Worm (Caenorhabditis elegans): ENCODE results near the gene ceh-93.

ceh-93 gene

ce11 chrX:388728-389127 lies at the start of gene ceh-93:
Gene ceh-93, minus strand, starts transcription at chrX:388797.
- TF ChIP-seq unc-62 (GFP tag; optimal IDR thresholded peaks at IDR 0.05) = no peak

ce11 chrX:438396-438795 lies 49.8 kb upstream of the ceh-93 start:
- no peak for TF ChIP-seq unc-62 (GFP tag; optimal IDR thresholded peaks at IDR 0.05)

- TF ChIP-seq unc-62 (GFP tag; optimal IDR thresholded peaks at IDR 0.05) = no peak
Observed at ce11 chrX:433747-434146, 45.1 kb upstream of the ceh-93 start, which contains the start of gene dve-1. Gene dve-1, minus strand, starts transcription at chrX:433812.

DNA sequence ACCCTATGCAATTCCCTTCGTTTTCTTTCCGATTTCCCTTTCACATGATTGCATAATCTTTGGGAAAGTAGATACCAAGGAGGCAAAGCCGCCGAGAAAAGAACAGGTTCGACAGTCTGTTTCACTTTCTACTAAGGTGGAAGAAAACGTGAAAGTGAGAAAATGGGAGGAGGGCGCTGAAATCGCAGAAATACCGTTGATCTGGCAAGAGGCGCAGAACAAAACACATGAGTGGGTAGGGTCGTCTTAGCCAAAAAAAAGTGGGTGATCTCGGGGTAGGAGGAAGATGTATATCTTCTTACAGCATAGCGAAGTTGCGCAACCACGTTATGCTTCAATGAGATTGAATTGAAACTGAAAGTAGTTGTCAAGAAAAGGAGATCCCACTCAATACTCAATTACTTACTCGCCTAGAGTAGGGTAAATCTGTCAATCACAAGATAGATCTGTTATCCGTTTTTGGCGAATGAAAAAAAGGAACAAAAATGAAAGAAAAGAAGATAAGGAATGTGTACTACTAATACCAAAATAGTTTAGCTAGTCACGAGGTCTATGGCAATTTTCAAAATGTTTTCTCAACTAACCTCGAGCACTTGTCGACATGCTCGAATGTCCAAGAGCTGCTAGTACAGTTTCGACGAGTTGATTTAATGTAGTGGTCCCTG lies 44.6 kb upstream of the ceh-93 start:
- TF ChIP-seq unc-62 (GFP tag; optimal IDR thresholded peaks at IDR 0.05) = no peak

DNA sequence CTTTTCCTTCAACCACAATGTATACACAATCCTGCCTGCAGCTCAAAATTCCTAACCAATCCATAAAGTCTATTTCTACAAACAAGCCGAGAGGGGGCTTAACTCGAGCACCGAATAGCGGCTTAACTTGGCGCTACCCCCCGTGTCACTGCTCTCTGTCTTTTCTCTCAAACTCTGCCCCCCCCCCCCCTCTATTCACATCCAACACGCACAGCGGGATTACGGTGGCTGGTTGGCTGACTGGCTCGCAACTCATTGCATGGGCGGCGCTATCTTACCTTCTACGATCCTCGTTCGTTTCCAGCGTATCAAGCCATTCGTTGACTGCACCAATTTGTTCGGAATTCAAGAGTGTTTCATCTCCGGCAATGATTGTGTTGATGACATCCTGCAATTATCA lies 43.0 kb upstream of the ceh-93 start:
- TF ChIP-seq unc-62 (GFP tag; optimal IDR thresholded peaks at IDR 0.05) = no peak

DNA sequence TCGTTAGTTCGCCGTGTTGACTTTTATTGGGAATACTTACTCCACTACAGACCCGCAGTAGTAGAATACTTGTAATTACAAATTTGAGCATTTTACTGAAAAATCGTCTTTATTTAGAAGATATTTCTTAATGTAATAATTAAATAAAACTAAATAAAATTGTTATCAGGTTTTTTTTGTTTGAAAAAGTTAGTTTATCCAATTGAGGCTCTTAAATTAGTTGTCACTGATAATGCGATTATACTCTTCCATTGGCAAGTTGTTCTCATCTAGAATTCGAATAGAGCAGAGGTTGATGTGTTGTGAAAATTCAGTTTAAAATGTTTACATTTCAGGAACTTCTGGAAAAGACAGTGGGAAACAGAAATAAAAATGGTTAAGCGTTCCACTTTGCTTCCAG lies 36.9 kb upstream of the ceh-93 start, which contains the start of gene ZK1193.2:
ZK1193.2 (minus strand) TSS at position 101 of the 400 bp plus-strand sequence.
- TF ChIP-seq unc-62 (GFP tag; optimal IDR thresholded peaks at IDR 0.05) = no peak

ce11 chrX:423757-424156 lies 35.2 kb upstream of the ceh-93 start:
- no peak for TF ChIP-seq unc-62 (GFP tag; optimal IDR thresholded peaks at IDR 0.05)

- no peak for TF ChIP-seq unc-62 (GFP tag; optimal IDR thresholded peaks at IDR 0.05)
Observed at ce11 chrX:421785-422657, 33.4 kb upstream of the ceh-93 start.

DNA sequence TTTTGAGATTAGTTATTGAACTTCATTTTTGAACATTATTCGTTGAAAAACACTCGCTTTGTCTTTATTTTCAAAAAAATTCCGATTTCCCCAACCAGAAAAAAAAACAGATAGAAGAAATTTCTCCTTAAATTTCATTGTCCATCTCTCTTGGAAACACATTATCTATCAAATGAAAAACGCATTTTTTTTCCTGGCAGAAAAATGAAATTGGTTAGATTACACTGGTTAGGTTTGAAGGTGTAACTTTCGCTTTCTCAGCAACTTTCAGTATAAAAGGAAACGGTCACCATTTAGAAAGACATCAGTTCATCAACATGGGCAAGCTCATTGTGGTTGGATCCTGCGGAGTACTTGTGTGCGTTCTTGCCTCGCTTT lies 32.8 kb upstream of the ceh-93 start, which contains the start of gene col-19:
col-19 (plus strand) TSS at position 301 of the 378 bp plus-strand sequence.
- no peak for TF ChIP-seq unc-62 (GFP tag; optimal IDR thresholded peaks at IDR 0.05)

ce11 chrX:410073-410572 lies 21.5 kb upstream of the ceh-93 start:
- TF ChIP-seq unc-62 (GFP tag; optimal IDR thresholded peaks at IDR 0.05) = no peak

ce11 chrX:404597-404996 lies 16.0 kb upstream of the ceh-93 start, which contains the start of gene R04A9.1:
Gene R04A9.1, plus strand, starts transcription at chrX:404897.
- no peak for TF ChIP-seq unc-62 (GFP tag; optimal IDR thresholded peaks at IDR 0.05)

DNA sequence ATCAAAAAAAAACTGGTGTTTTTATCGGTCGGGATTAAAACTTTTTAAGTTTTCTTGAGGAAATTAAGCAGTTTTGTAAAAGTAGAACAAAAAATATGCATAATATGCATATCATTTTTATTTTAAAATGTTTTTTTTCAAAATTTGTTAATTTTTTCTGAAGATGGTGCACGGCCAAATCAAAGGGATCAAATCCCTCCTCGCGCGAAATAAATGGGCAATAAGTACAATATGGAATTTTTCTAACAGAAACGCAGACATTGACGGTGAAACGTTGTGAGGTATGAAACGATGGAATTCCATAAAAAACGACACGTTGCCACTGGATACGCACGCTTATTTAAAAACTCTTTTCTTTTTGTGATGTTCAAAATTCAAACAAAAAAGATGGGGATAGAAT lies 14.4 kb upstream of the ceh-93 start:
- no peak for TF ChIP-seq unc-62 (GFP tag; optimal IDR thresholded peaks at IDR 0.05)

- no peak for TF ChIP-seq unc-62 (GFP tag; optimal IDR thresholded peaks at IDR 0.05)
Observed at ce11 chrX:399535-399934, 10.9 kb upstream of the ceh-93 start.

ce11 chrX:397259-397658 lies 8.7 kb upstream of the ceh-93 start, which contains the start of gene R04A9.6:
Gene R04A9.6, plus strand, starts transcription at chrX:397559.
- TF ChIP-seq unc-62 (GFP tag; optimal IDR thresholded peaks at IDR 0.05) = no peak

- TF ChIP-seq unc-62 (GFP tag; optimal IDR thresholded peaks at IDR 0.05) = no peak
Observed at ce11 chrX:394709-395108, 6.1 kb upstream of the ceh-93 start, which contains the start of gene R04A9.7. Gene R04A9.7, minus strand, starts transcription at chrX:394892.

DNA sequence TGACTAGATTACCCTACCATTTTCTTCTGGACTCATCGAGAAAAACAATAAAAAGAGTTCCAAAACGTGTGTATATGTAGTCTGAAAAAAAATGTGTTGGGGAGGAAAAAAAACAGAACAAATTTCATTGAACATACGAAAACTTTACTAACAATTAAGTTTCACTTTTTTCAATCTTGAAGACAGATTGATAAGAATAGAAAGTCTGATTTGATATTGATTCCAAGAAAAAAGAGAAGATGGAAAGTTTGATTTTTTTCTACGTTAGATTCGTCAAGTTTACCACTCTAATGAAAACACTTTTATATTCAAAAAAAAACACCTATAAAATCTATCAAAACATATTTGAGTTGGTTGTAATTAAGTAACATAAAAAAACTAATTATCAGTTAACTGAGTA lies 1.9 kb upstream of the ceh-93 start, which contains the start of gene R04A9.9:
R04A9.9 (minus strand) TSS at position 101 of the 400 bp plus-strand sequence.
- TF ChIP-seq unc-62 (GFP tag; optimal IDR thresholded peaks at IDR 0.05) = no peak
